Worm (Caenorhabditis elegans) whole organism, L4 larva: ENCODE data around the gene F22E12.1.
A peak's percentile ranks its signal among the peaks of the same experiment; 100 is the strongest.

Source experiments
- F26F4.8 ChIP-seq: fragments of 200-800 bp; sonication (Bioruptor generic); conservative IDR thresholded peaks from 2 replicates; pipeline ENCODE4 v1.3.6; 2022; ENCODE audit warnings: missing genetic modification characterization, missing compliant biosample characterization
- F37D6.2 ChIP-seq: sonication (generic microtip); optimal IDR thresholded peaks from 2 replicates; lab custom pipeline; 2016; ENCODE audit warnings: mild to moderate bottlenecking, missing genetic modification characterization, missing compliant biosample characterization
- F44E2.7 ChIP-seq: fragments of 200-800 bp; sonication (Bioruptor generic); IDR thresholded peaks from 2 replicates; pipeline ENCODE4 v2.1.2; 2022; ENCODE audit warnings: missing genetic modification characterization, missing compliant biosample characterization
- R02D3.7 ChIP-seq: fragments of 150-350 bp; sonication (generic microtip); optimal IDR thresholded peaks from 3 replicates; lab custom pipeline; 2014; ENCODE audit warnings: missing biosample characterization, missing genetic modification characterization
- T26A8.4 ChIP-seq: fragments of 200-800 bp; sonication (Bioruptor generic); IDR thresholded peaks from 2 replicates; pipeline ENCODE4 v1.3.6; 2022; ENCODE audit warnings: missing genetic modification characterization, missing compliant biosample characterization
- Y105C5A.15 ChIP-seq: fragments of 200-800 bp; sonication (Bioruptor generic); IDR thresholded peaks from 2 replicates; pipeline ENCODE4 v1.3.6; 2022; ENCODE audit warnings: missing genetic modification characterization, missing compliant biosample characterization
- Y5F2A.4 ChIP-seq: fragments of 200-800 bp; sonication (Bioruptor generic); optimal IDR thresholded peaks from 2 replicates; lab custom pipeline; 2018; ENCODE audit warnings: mild to moderate bottlenecking, missing genetic modification characterization, missing compliant biosample characterization
- Y75B8A.6 ChIP-seq: fragments of 200-800 bp; sonication (Bioruptor generic); IDR thresholded peaks from 2 replicates; pipeline ENCODE4 v1.3.6; 2022; ENCODE audit warnings: missing genetic modification reagents, missing genetic modification characterization, missing compliant biosample characterization
- ZK546.5 ChIP-seq, 2 experiments: sonication (generic microtip); optimal IDR thresholded peaks; 2 replicates each; lab custom pipeline; 2017; ENCODE audit warnings: missing biosample characterization in 2 of 2, missing genetic modification characterization in 2 of 2
- ama-1 ChIP-seq: fragments of 150-350 bp; optimal IDR thresholded peaks from 2 replicates; lab custom pipeline; 2014; ENCODE audit warnings: inconsistent platforms, mixed read lengths
- arid-1 ChIP-seq: fragments of 200-800 bp; sonication (Bioruptor generic); conservative IDR thresholded peaks from 2 replicates; pipeline ENCODE4 v1.3.6; 2022; ENCODE audit warnings: missing genetic modification reagents, missing genetic modification characterization, missing compliant biosample characterization
- attf-4 ChIP-seq: sonication (generic microtip); optimal IDR thresholded peaks from 3 replicates; lab custom pipeline; 2017; ENCODE audit warnings: missing biosample characterization, missing genetic modification characterization
- ceh-20 ChIP-seq: fragments of 200-800 bp; sonication (Bioruptor generic); IDR thresholded peaks from 2 replicates; pipeline ENCODE4 v1.3.6; 2022; ENCODE audit warnings: missing genetic modification reagents, missing genetic modification characterization, missing compliant biosample characterization
- ceh-28 ChIP-seq: fragments of 150-350 bp; optimal IDR thresholded peaks from 2 replicates; lab custom pipeline; 2014; ENCODE audit warnings: missing biosample characterization, missing genetic modification reagents, missing genetic modification characterization
- ceh-62 ChIP-seq: sonication (generic microtip); optimal IDR thresholded peaks from 2 replicates; lab custom pipeline; 2017; ENCODE audit warnings: missing biosample characterization, missing genetic modification characterization
- ceh-82 ChIP-seq: sonication (generic microtip); optimal IDR thresholded peaks from 2 replicates; lab custom pipeline; 2017; ENCODE audit warnings: missing biosample characterization, missing genetic modification characterization
- daf-19 ChIP-seq: fragments of 200-800 bp; sonication (Bioruptor generic); conservative IDR thresholded peaks from 2 replicates; pipeline ENCODE4 v1.3.6; 2022; ENCODE audit warnings: missing genetic modification characterization, missing compliant biosample characterization
- dmd-6 ChIP-seq: fragments of 200-800 bp; sonication (Bioruptor generic); IDR thresholded peaks from 2 replicates; pipeline ENCODE4 v1.3.6; 2022; ENCODE audit warnings: missing genetic modification reagents, missing genetic modification characterization, missing compliant biosample characterization
- dpl-1 ChIP-seq: fragments of 150-350 bp; optimal IDR thresholded peaks from 2 replicates; lab custom pipeline; 2014; ENCODE audit warnings: missing biosample characterization, missing genetic modification reagents, missing genetic modification characterization
- egl-27 ChIP-seq: sonication (generic microtip); optimal IDR thresholded peaks from 3 replicates; lab custom pipeline; 2017; ENCODE audit warnings: missing biosample characterization, missing genetic modification reagents, missing genetic modification characterization
- fkh-10 ChIP-seq: fragments of 150-350 bp; optimal IDR thresholded peaks from 2 replicates; lab custom pipeline; 2014; ENCODE audit warnings: missing biosample characterization, missing genetic modification reagents, missing genetic modification characterization
- hif-1 ChIP-seq, 2 experiments: sonication (generic microtip); optimal IDR thresholded peaks; 2 replicates each; lab custom pipeline; 2016 to 2017; ENCODE audit warnings: missing compliant biosample characterization in 2 of 2, missing genetic modification characterization in 2 of 2, missing genetic modification reagents in 2 of 2, missing genotype in 2 of 2, mild to moderate bottlenecking in 1 of 2
- hlh-11 ChIP-seq: fragments of 200-800 bp; sonication (Bioruptor generic); optimal IDR thresholded peaks from 2 replicates; lab custom pipeline; 2018; ENCODE audit warnings: mild to moderate bottlenecking, missing genetic modification characterization, missing compliant biosample characterization
- lim-7 ChIP-seq: fragments of 200-800 bp; sonication (Bioruptor generic); IDR thresholded peaks from 2 replicates; pipeline ENCODE4 v1.3.6; 2022; ENCODE audit warnings: missing genetic modification characterization, missing compliant biosample characterization
- lin-1 ChIP-seq: fragments of 200-800 bp; sonication (Bioruptor generic); IDR thresholded peaks from 2 replicates; pipeline ENCODE4 v1.3.6; 2022; ENCODE audit warnings: missing genetic modification reagents, missing genetic modification characterization, missing compliant biosample characterization
- lin-13 ChIP-seq: fragments of 150-350 bp; optimal IDR thresholded peaks from 2 replicates; lab custom pipeline; 2014; ENCODE audit warnings: missing biosample characterization, missing genetic modification reagents, missing genetic modification characterization
- lin-29 ChIP-seq: fragments of 200-800 bp; sonication (Bioruptor generic); IDR thresholded peaks from 2 replicates; pipeline ENCODE4 v1.3.6; 2022; ENCODE audit warnings: missing genetic modification reagents, missing genetic modification characterization, missing compliant biosample characterization
- lin-38 ChIP-seq: fragments of 200-800 bp; sonication (Bioruptor generic); IDR thresholded peaks from 2 replicates; pipeline ENCODE4 v1.3.6; 2022; ENCODE audit warnings: missing genetic modification reagents, missing genetic modification characterization, missing compliant biosample characterization
- lin-39 ChIP-seq: fragments of 150-350 bp; optimal IDR thresholded peaks from 2 replicates; lab custom pipeline; 2014; ENCODE audit warnings: missing biosample characterization, missing genetic modification reagents, missing genetic modification characterization
- lsy-2 ChIP-seq, 2 experiments: fragments of 150-350 bp in 1 of 2; sonication (generic microtip) in 1 of 2; optimal IDR thresholded peaks; 2 replicates each; lab custom pipeline; 2014 to 2017; ENCODE audit warnings: missing biosample characterization in 2 of 2, missing genetic modification characterization in 2 of 2
- madf-5 ChIP-seq, 2 experiments: fragments of 200-800 bp; sonication (Bioruptor generic); IDR thresholded peaks; 2 replicates each; pipeline ENCODE4 v1.3.6; 2022; ENCODE audit warnings: missing compliant biosample characterization in 2 of 2, missing genetic modification characterization in 2 of 2
- mdl-1 ChIP-seq, 2 experiments: fragments of 150-350 bp in 1 of 2; sonication (generic microtip) in 1 of 2; optimal IDR thresholded peaks; 2 replicates each; lab custom pipeline; 2014 to 2017; ENCODE audit warnings: missing biosample characterization in 2 of 2, missing genetic modification characterization in 2 of 2
- mes-2 ChIP-seq: sonication (generic microtip); optimal IDR thresholded peaks from 2 replicates; lab custom pipeline; 2016; ENCODE audit warnings: missing genotype, mild to moderate bottlenecking, missing genetic modification characterization, missing compliant biosample characterization; ENCODE audit not compliant: poor library complexity, severe bottlenecking
- mxl-2 ChIP-seq: fragments of 200-800 bp; sonication (Bioruptor generic); conservative IDR thresholded peaks from 2 replicates; pipeline ENCODE4 v1.3.6; 2022; ENCODE audit warnings: missing genetic modification reagents, missing genetic modification characterization, missing compliant biosample characterization
- nhr-102 ChIP-seq: sonication (generic microtip); optimal IDR thresholded peaks from 2 replicates; lab custom pipeline; 2016; ENCODE audit warnings: mild to moderate bottlenecking, missing genetic modification characterization, moderate library complexity, missing compliant biosample characterization
- nhr-41 ChIP-seq: fragments of 200-800 bp; sonication (Bioruptor generic); IDR thresholded peaks from 2 replicates; pipeline ENCODE4 v1.3.6; 2022; ENCODE audit warnings: missing genetic modification reagents, missing genetic modification characterization, missing compliant biosample characterization
- nhr-42 ChIP-seq: fragments of 200-800 bp; sonication (Bioruptor generic); IDR thresholded peaks from 2 replicates; pipeline ENCODE4 v1.3.6; 2022; ENCODE audit warnings: missing genetic modification characterization, missing compliant biosample characterization
- nhr-76 ChIP-seq: fragments of 150-350 bp; optimal IDR thresholded peaks from 2 replicates; lab custom pipeline; 2014; ENCODE audit warnings: missing biosample characterization, missing genetic modification characterization
- pha-4 ChIP-seq, 2 experiments: fragments of 150-350 bp in 1 of 2; fragments of 200-800 bp in 1 of 2; sonication (Bioruptor generic) in 1 of 2; IDR thresholded peaks in 1 of 2; optimal IDR thresholded peaks in 1 of 2; 2 replicates each; pipeline versions ENCODE4 v1.3.6 to Lab custom; 2014 to 2022; ENCODE audit warnings: missing genetic modification characterization in 2 of 2, missing genetic modification reagents in 2 of 2, missing biosample characterization in 1 of 2, missing compliant biosample characterization in 1 of 2
- saeg-2 ChIP-seq: fragments of 200-800 bp; sonication (Bioruptor generic); IDR thresholded peaks from 2 replicates; pipeline ENCODE4 v1.3.6; 2022; ENCODE audit warnings: missing genetic modification reagents, missing genetic modification characterization, missing compliant biosample characterization
- sdz-12 ChIP-seq: fragments of 200-800 bp; sonication (Bioruptor generic); optimal IDR thresholded peaks from 2 replicates; lab custom pipeline; 2018; ENCODE audit warnings: mild to moderate bottlenecking, missing genetic modification characterization, missing compliant biosample characterization
- spr-1 ChIP-seq: sonication (generic microtip); optimal IDR thresholded peaks from 2 replicates; lab custom pipeline; 2016; ENCODE audit warnings: mild to moderate bottlenecking, missing genetic modification characterization, missing compliant biosample characterization
- tag-97 ChIP-seq: fragments of 200-800 bp; sonication (Bioruptor generic); IDR thresholded peaks from 2 replicates; pipeline ENCODE4 v1.3.6; 2022; ENCODE audit warnings: missing genetic modification characterization, missing compliant biosample characterization
- tra-1 ChIP-seq: fragments of 200-800 bp; sonication (Bioruptor generic); IDR thresholded peaks from 2 replicates; pipeline ENCODE4 v1.3.6; 2022; ENCODE audit warnings: missing genetic modification reagents, missing genetic modification characterization, missing compliant biosample characterization
- unc-39 ChIP-seq: sonication (generic microtip); optimal IDR thresholded peaks from 2 replicates; lab custom pipeline; 2017; ENCODE audit warnings: missing biosample characterization, missing genetic modification characterization
- unc-62 ChIP-seq, 3 experiments: fragments of 150-350 bp in 1 of 3; sonication (generic microtip); optimal IDR thresholded peaks in 2 of 3; peaks in 1 of 3; 1 replicate in 1 of 3; 2 replicates in 2 of 3; lab custom pipeline; 2014 to 2017; ENCODE audit warnings: missing biosample characterization in 3 of 3, missing genetic modification characterization in 3 of 3, missing genetic modification reagents in 3 of 3, missing genotype in 1 of 3
- vab-7 ChIP-seq: fragments of 200-800 bp; sonication (Bioruptor generic); IDR thresholded peaks from 2 replicates; pipeline ENCODE4 v1.3.6; 2022; ENCODE audit warnings: missing genetic modification reagents, missing genetic modification characterization, missing compliant biosample characterization
- zag-1 ChIP-seq: fragments of 150-350 bp; optimal IDR thresholded peaks from 2 replicates; lab custom pipeline; 2014; ENCODE audit warnings: missing biosample characterization, missing genetic modification characterization
- zfp-2 ChIP-seq: sonication (generic microtip); optimal IDR thresholded peaks from 2 replicates; lab custom pipeline; 2016; ENCODE audit warnings: mild to moderate bottlenecking, missing genetic modification characterization, missing compliant biosample characterization

The F22E12.1 gene

DNA sequence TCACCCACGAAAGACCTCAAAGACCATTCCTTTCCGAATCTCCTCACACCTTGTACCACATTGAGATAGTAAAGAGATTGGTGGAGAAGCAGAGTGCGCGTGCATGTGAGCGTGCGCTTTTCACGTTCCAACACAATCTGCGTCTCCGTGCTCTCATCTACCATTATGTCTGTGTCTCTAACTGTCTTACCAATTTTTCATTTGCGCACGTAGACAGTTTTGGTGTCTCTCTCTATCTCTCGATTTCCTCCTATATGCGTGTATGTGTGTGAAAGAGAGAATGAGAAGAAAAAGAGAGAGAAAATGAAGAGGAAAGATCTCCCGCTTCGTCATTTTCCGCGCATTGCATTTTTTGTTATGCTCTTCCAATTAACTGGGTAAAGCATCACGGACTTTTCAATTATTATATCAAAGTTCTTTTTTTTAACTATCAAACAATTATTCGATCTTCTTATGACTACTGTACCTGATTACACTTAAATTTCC lies 9.5 kb upstream of the F22E12.1 start:
- peak; percentile 98 to 100 for TF ChIP-seq hif-1 (tag; optimal IDR thresholded peaks at IDR 0.05; lab: Kevin White, UChicago)
- peak; percentile 27 for TF ChIP-seq unc-39 (tag; lab: Kevin White, UChicago)
- no peak for TF ChIP-seq ceh-62 (tag; lab: Kevin White, UChicago)
- peak; percentile 48 for TF ChIP-seq spr-1 (tag; lab: Kevin White, UChicago)
- peak; percentile 60; the same call in 1 of the 2 replicates for TF ChIP-seq vab-7 (GFP tag; lab: Robert Waterston, UW)
- TF ChIP-seq madf-5 (GFP tag; IDR thresholded peaks at IDR 0.05; lab: Robert Waterston, UW), result no peak
- TF ChIP-seq egl-27, result peak; percentile 14
- TF ChIP-seq zfp-2 (tag; lab: Kevin White, UChicago), result peak; percentile 2
- no peak for TF ChIP-seq sdz-12 (GFP tag; lab: Kevin White, UChicago)
- TF ChIP-seq ceh-20 (GFP tag; lab: Robert Waterston, UW), result peak; percentile 88
- peak; percentile 75 for TF ChIP-seq pha-4 (GFP tag; IDR thresholded peaks at IDR 0.05; lab: Robert Waterston, UW)
- peak; percentile 89 for TF ChIP-seq pha-4 (tag; optimal IDR thresholded peaks at IDR 0.05; lab: Kevin White, UChicago)
- no peak for TF ChIP-seq lin-39 (tag; lab: Kevin White, UChicago)
- TF ChIP-seq Y105C5A.15 (GFP tag; lab: Robert Waterston, UW), result no peak
- peak; percentile 79 for TF ChIP-seq F37D6.2 (tag; lab: Kevin White, UChicago)
- TF ChIP-seq mes-2 (tag; lab: Kevin White, UChicago), result peak; percentile 81
- TF ChIP-seq ama-1 (lab: Kevin White, UChicago), result peak; percentile 68
- no peak for TF ChIP-seq lim-7 (GFP tag; lab: Robert Waterston, UW)
- no peak for TF ChIP-seq Y5F2A.4 (GFP tag; lab: Kevin White, UChicago)
- peak; percentile 68 for TF ChIP-seq dpl-1 (GFP tag; lab: Kevin White, UChicago)
- TF ChIP-seq Y75B8A.6 (GFP tag; lab: Robert Waterston, UW), result 0 out of 2 replicates have a peak, but pooled peaks have one; percentile 68
- TF ChIP-seq T26A8.4, result peak; percentile 84
- TF ChIP-seq nhr-102 (tag; lab: Kevin White, UChicago), result peak; percentile 78
- TF ChIP-seq lin-13, result peak; percentile 90
- peak; percentile 82 for TF ChIP-seq arid-1 (GFP tag; lab: Robert Waterston, UW)
- peak; percentile 91 for TF ChIP-seq fkh-10 (GFP tag; lab: Kevin White, UChicago)
- TF ChIP-seq mdl-1 (tag; optimal IDR thresholded peaks at IDR 0.05; lab: Kevin White, UChicago), result peak; percentile 100
- peak in 1 of 2 experiments; percentile 41 for TF ChIP-seq ZK546.5 (tag; optimal IDR thresholded peaks at IDR 0.05; lab: Kevin White, UChicago)
- TF ChIP-seq hlh-11 (tag; lab: Kevin White, UChicago), result peak; percentile 97
- peak; percentile 55; the same call in 1 of the 2 replicates for TF ChIP-seq saeg-2 (GFP tag; lab: Robert Waterston, UW)
- peak; percentile 73 for TF ChIP-seq mxl-2 (GFP tag; lab: Robert Waterston, UW)
- TF ChIP-seq tag-97 (GFP tag; lab: Robert Waterston, UW), result no peak
- TF ChIP-seq nhr-41 (GFP tag; lab: Robert Waterston, UW), result 0 out of 2 replicates have a peak, but pooled peaks have one; percentile 34
- TF ChIP-seq lin-29, result peak; percentile 61; the same call in 1 of the 2 replicates
- TF ChIP-seq lin-1 (GFP tag; lab: Robert Waterston, UW), result peak; percentile 74; the same call in 1 of the 2 replicates
- peak; percentile 26 for TF ChIP-seq nhr-76 (tag; lab: Kevin White, UChicago)
- TF ChIP-seq zag-1 (tag; lab: Kevin White, UChicago), result no peak
- TF ChIP-seq F44E2.7 (GFP tag; lab: Robert Waterston, UW), result no peak
- TF ChIP-seq lin-38 (GFP tag; lab: Robert Waterston, UW), result peak; percentile 59
- no peak for TF ChIP-seq R02D3.7
- TF ChIP-seq ceh-82 (tag; lab: Kevin White, UChicago), result no peak
- no peak for TF ChIP-seq F26F4.8
- peak; percentile 46 for TF ChIP-seq ceh-28
- peak; percentile 95 for TF ChIP-seq dmd-6 (GFP tag; lab: Robert Waterston, UW)
- peak in 1 of 2 experiments; percentile 99 for TF ChIP-seq unc-62 (GFP tag; optimal IDR thresholded peaks at IDR 0.05 in 1 of 2; lab: Kevin White, UChicago)
- TF ChIP-seq unc-62 (tag; optimal IDR thresholded peaks at IDR 0.05; lab: Kevin White, UChicago), result no peak
- peak; percentile 52; the same call in 1 of the 2 replicates for TF ChIP-seq nhr-42 (GFP tag; lab: Robert Waterston, UW)
- TF ChIP-seq lsy-2 (tag; optimal IDR thresholded peaks at IDR 0.05; lab: Kevin White, UChicago), result peak; percentile 89 to 95
- no peak for TF ChIP-seq attf-4 (tag; lab: Kevin White, UChicago)
- peak; percentile 83 for TF ChIP-seq tra-1
- TF ChIP-seq daf-19, result no peak
